Worm (Caenorhabditis elegans) whole organism, L2 larva: Measurements from ENCODE around the gene C06G4.4.

Source experiments
- C34F6.9 ChIP-seq: fragments of 150-350 bp; optimal IDR thresholded peaks from 2 replicates; lab custom pipeline; 2014; ENCODE audit warnings: missing biosample characterization, missing genetic modification characterization
- F13H6.1 ChIP-seq: sonication (generic microtip); optimal IDR thresholded peaks from 2 replicates; lab custom pipeline; 2016; ENCODE audit warnings: missing genetic modification characterization, missing compliant biosample characterization
- Y55F3AM.14 ChIP-seq: fragments of 200-800 bp; sonication (Bioruptor generic); optimal IDR thresholded peaks from 2 replicates; lab custom pipeline; 2018; ENCODE audit warnings: mild to moderate bottlenecking, missing genetic modification characterization, missing compliant biosample characterization
- ZK546.5 ChIP-seq: sonication (generic microtip); optimal IDR thresholded peaks from 2 replicates; lab custom pipeline; 2017; ENCODE audit warnings: missing biosample characterization, missing genetic modification characterization
- alr-1 ChIP-seq: fragments of 150-350 bp; optimal IDR thresholded peaks from 2 replicates; lab custom pipeline; 2014; ENCODE audit warnings: missing biosample characterization, missing genetic modification characterization
- ama-1 ChIP-seq: fragments of 150-350 bp; optimal IDR thresholded peaks from 2 replicates; lab custom pipeline; 2018; ENCODE audit warnings: inconsistent platforms
- blmp-1 ChIP-seq: sonication (generic microtip); optimal IDR thresholded peaks from 2 replicates; lab custom pipeline; 2017; ENCODE audit warnings: missing genetic modification characterization, mild to moderate bottlenecking, missing compliant biosample characterization, antibody characterized with exemption, moderate library complexity; ENCODE audit not compliant: insufficient read depth
- crh-2 ChIP-seq: sonication (generic microtip); optimal IDR thresholded peaks from 2 replicates; lab custom pipeline; 2017; ENCODE audit warnings: missing biosample characterization, missing genetic modification characterization
- dmd-4 ChIP-seq: sonication (generic microtip); optimal IDR thresholded peaks from 2 replicates; lab custom pipeline; 2017; ENCODE audit warnings: missing biosample characterization, missing genetic modification characterization
- egl-27 ChIP-seq: sonication (generic microtip); optimal IDR thresholded peaks from 3 replicates; lab custom pipeline; 2017; ENCODE audit warnings: missing biosample characterization, missing genetic modification reagents, missing genetic modification characterization
- elt-1 ChIP-seq: fragments of 150-350 bp; optimal IDR thresholded peaks from 2 replicates; lab custom pipeline; 2014; ENCODE audit warnings: missing biosample characterization, missing genetic modification characterization
- fos-1 ChIP-seq: fragments of 150-350 bp; optimal IDR thresholded peaks from 2 replicates; lab custom pipeline; 2014; ENCODE audit warnings: missing biosample characterization, missing genetic modification characterization
- gmeb-1 ChIP-seq: fragments of 150-350 bp; optimal IDR thresholded peaks from 2 replicates; lab custom pipeline; 2014; ENCODE audit warnings: missing biosample characterization, missing genetic modification characterization
- lin-11 ChIP-seq: fragments of 150-350 bp; sonication (generic microtip); optimal IDR thresholded peaks from 2 replicates; lab custom pipeline; 2014; ENCODE audit warnings: missing biosample characterization, missing genetic modification characterization, inconsistent platforms, mixed read lengths
- lin-13 ChIP-seq: fragments of 150-350 bp; optimal IDR thresholded peaks from 2 replicates; lab custom pipeline; 2014; ENCODE audit warnings: missing biosample characterization, missing genetic modification reagents, missing genetic modification characterization
- lin-39 ChIP-seq: fragments of 150-350 bp; optimal IDR thresholded peaks from 2 replicates; lab custom pipeline; 2014; ENCODE audit warnings: missing biosample characterization, missing genetic modification reagents, missing genetic modification characterization
- lsy-2 ChIP-seq, 2 experiments: fragments of 150-350 bp in 1 of 2; sonication (generic microtip) in 1 of 2; optimal IDR thresholded peaks; 2 replicates each; lab custom pipeline; 2014 to 2017; ENCODE audit warnings: missing biosample characterization in 2 of 2, missing genetic modification characterization in 2 of 2
- mbf-1 ChIP-seq: sonication (generic microtip); optimal IDR thresholded peaks from 2 replicates; lab custom pipeline; 2017; ENCODE audit warnings: missing biosample characterization, missing genetic modification characterization
- nhr-11 ChIP-seq: fragments of 150-350 bp; optimal IDR thresholded peaks from 2 replicates; lab custom pipeline; 2014; ENCODE audit warnings: missing biosample characterization, missing genetic modification characterization
- nhr-12 ChIP-seq: fragments of 150-350 bp; optimal IDR thresholded peaks from 2 replicates; lab custom pipeline; 2014; ENCODE audit warnings: missing biosample characterization, missing genetic modification characterization
- nhr-129 ChIP-seq: fragments of 150-350 bp; optimal IDR thresholded peaks from 2 replicates; lab custom pipeline; 2014; ENCODE audit warnings: missing biosample characterization, missing genetic modification characterization
- nhr-21 ChIP-seq: fragments of 150-350 bp; optimal IDR thresholded peaks from 2 replicates; lab custom pipeline; 2014; ENCODE audit warnings: missing biosample characterization, missing genetic modification characterization
- nhr-23 ChIP-seq: fragments of 150-350 bp; optimal IDR thresholded peaks from 2 replicates; lab custom pipeline; 2014; ENCODE audit warnings: missing biosample characterization, missing genetic modification reagents, missing genetic modification characterization
- nhr-237 ChIP-seq: fragments of 150-350 bp; optimal IDR thresholded peaks from 2 replicates; lab custom pipeline; 2014; ENCODE audit warnings: missing biosample characterization, missing genetic modification characterization
- nhr-25 ChIP-seq: fragments of 150-350 bp; sonication (generic microtip); optimal IDR thresholded peaks from 3 replicates; lab custom pipeline; 2014; ENCODE audit warnings: missing biosample characterization, missing genetic modification characterization
- nhr-77 ChIP-seq: fragments of 150-350 bp; optimal IDR thresholded peaks from 2 replicates; lab custom pipeline; 2014; ENCODE audit warnings: missing biosample characterization, missing genetic modification characterization
- sem-4 ChIP-seq: fragments of 150-350 bp; optimal IDR thresholded peaks from 2 replicates; lab custom pipeline; 2014; ENCODE audit warnings: missing biosample characterization, missing genetic modification reagents, missing genetic modification characterization
- sma-3 ChIP-seq: sonication (generic microtip); optimal IDR thresholded peaks from 2 replicates; lab custom pipeline; 2016; ENCODE audit warnings: missing genetic modification reagents, missing genetic modification characterization, missing compliant biosample characterization
- sma-9 ChIP-seq, 2 experiments: fragments of 150-350 bp in 1 of 2; sonication (generic microtip) in 1 of 2; optimal IDR thresholded peaks; 2 replicates each; lab custom pipeline; 2014 to 2016; ENCODE audit warnings: missing genetic modification characterization in 2 of 2, mild to moderate bottlenecking in 1 of 2, missing biosample characterization in 1 of 2, missing compliant biosample characterization in 1 of 2, missing genetic modification reagents in 1 of 2, moderate library complexity in 1 of 2
- snpc-4 ChIP-seq: fragments of 150-350 bp; optimal IDR thresholded peaks from 2 replicates; lab custom pipeline; 2014; ENCODE audit warnings: missing biosample characterization, missing genetic modification characterization
- unc-39 ChIP-seq: fragments of 150-350 bp; optimal IDR thresholded peaks from 2 replicates; lab custom pipeline; 2014; ENCODE audit warnings: missing biosample characterization, missing genetic modification characterization
- unc-55 ChIP-seq: fragments of 150-350 bp; sonication (generic microtip); optimal IDR thresholded peaks from 3 replicates; lab custom pipeline; 2014; ENCODE audit warnings: missing biosample characterization, missing genetic modification reagents, missing genetic modification characterization
- unc-62 ChIP-seq: fragments of 150-350 bp; optimal IDR thresholded peaks from 2 replicates; lab custom pipeline; 2014; ENCODE audit warnings: missing biosample characterization, missing genetic modification reagents, missing genetic modification characterization
- zag-1 ChIP-seq: fragments of 150-350 bp; optimal IDR thresholded peaks from 2 replicates; lab custom pipeline; 2014; ENCODE audit warnings: missing biosample characterization, missing genetic modification characterization
- ztf-1 ChIP-seq: fragments of 200-800 bp; sonication (Bioruptor generic); conservative IDR thresholded peaks from 2 replicates; pipeline ENCODE4 v1.3.6; 2022; ENCODE audit warnings: missing genetic modification characterization, missing compliant biosample characterization
- ztf-4 ChIP-seq: fragments of 150-350 bp; optimal IDR thresholded peaks from 2 replicates; lab custom pipeline; 2014; ENCODE audit warnings: missing biosample characterization, missing genetic modification characterization

Gene C06G4.4

DNA sequence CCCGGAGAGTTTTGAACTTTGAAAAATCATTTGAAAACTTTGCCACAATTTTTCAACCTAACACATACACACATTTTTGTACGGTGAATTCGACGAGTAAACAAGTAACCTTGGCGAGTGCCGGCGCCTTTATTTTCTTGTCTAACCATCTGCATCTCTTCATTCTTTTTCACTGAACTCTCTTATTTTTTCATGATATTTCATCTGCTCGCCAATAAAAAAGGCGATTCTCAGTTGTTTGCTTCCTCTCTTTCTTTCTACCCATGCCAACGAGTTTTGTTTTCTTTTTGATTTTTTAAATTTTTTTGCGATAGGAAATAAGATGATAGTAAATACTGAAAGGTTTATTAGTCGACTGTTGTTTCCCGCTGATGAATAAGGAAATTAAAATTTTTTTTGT, 1.1 kb upstream of the C06G4.4 start (continued):
- TF ChIP-seq snpc-4 (tag; lab: Kevin White, UChicago), result no peak
- TF ChIP-seq mbf-1, result no peak
- TF ChIP-seq, all 48 proteins: peak for 16

DNA sequence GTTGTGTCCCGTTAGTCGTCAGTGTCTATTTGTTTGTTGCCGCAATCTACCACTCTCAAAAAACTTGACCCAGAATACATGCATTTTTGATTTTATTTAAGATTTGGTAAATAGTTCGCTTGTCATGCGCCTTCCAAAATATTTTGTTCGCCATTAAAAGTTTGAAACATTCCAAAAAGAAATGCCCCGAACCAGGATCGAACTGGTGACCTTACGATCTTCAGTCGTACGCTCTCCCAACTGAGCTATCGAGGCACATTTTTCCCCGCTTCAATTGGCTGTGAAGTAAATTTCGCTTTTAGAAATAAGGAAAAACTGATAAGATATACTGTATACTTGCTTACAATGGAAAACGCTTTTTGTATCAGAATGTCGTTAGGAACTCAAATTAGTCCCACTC, 677 bp upstream of the C06G4.4 start:
- TF ChIP-seq egl-27 (tag; lab: Kevin White, UChicago) (no peak), nhr-21 (tag; lab: Kevin White, UChicago) (peak; percentile 26)
- TF ChIP-seq, all 48 proteins: peak for 1

DNA sequence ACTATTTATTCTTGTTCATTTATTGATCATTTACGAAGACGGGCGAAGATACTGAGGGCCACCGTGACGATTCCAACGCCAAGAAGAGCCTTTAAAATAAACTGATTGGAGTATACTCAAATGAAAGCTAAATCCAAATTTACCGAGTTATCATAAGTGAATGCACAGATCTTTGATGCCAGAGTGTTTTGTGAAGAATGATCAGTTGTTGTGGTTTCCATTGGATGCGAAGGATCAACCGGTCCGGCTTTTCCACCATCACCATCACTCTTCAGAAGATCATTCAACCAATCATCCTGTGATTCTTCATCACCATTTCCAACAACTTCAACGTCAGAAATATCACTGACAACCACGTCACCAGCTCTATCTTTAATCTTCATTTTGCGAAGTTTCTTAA, 388 bp downstream of the C06G4.4 start:
- TF ChIP-seq alr-1 (tag; lab: Kevin White, UChicago) (no peak), elt-1 (no peak), F13H6.1 (tag; lab: Kevin White, UChicago) (peak; percentile 26), nhr-25 (tag; lab: Kevin White, UChicago) (no peak), nhr-77 (no peak), lin-13 (GFP tag; lab: Kevin White, UChicago) (no peak), gmeb-1 (no peak), Y55F3AM.14 (GFP tag; lab: Kevin White, UChicago) (no peak), sma-3 (GFP tag; lab: Kevin White, UChicago) (peak; percentile 11), blmp-1 (tag; lab: Kevin White, UChicago) (no peak), snpc-4 (tag; lab: Kevin White, UChicago) (no peak), ama-1 (peak; percentile 24), nhr-129 (no peak), nhr-237 (no peak), zag-1 (tag; lab: Kevin White, UChicago) (no peak), unc-62 (GFP tag; lab: Kevin White, UChicago) (no peak), dmd-4 (tag; lab: Kevin White, UChicago) (no peak), ztf-4 (tag; lab: Kevin White, UChicago) (no peak), ZK546.5 (tag; lab: Kevin White, UChicago) (no peak), unc-55 (no peak), lin-11 (tag; lab: Kevin White, UChicago) (no peak), sma-9 (GFP tag; optimal IDR thresholded peaks at IDR 0.05; lab: Kevin White, UChicago) (peak; percentile 7), sma-9 (tag; optimal IDR thresholded peaks at IDR 0.05; lab: Kevin White, UChicago) (no peak), lsy-2 (tag; optimal IDR thresholded peaks at IDR 0.05; lab: Kevin White, UChicago) (no peak), lin-39 (tag; lab: Kevin White, UChicago) (no peak), nhr-21 (tag; lab: Kevin White, UChicago) (peak; percentile 45), nhr-12 (tag; lab: Kevin White, UChicago) (no peak), nhr-23 (tag; lab: Kevin White, UChicago) (no peak), nhr-11 (tag; lab: Kevin White, UChicago) (no peak)

DNA sequence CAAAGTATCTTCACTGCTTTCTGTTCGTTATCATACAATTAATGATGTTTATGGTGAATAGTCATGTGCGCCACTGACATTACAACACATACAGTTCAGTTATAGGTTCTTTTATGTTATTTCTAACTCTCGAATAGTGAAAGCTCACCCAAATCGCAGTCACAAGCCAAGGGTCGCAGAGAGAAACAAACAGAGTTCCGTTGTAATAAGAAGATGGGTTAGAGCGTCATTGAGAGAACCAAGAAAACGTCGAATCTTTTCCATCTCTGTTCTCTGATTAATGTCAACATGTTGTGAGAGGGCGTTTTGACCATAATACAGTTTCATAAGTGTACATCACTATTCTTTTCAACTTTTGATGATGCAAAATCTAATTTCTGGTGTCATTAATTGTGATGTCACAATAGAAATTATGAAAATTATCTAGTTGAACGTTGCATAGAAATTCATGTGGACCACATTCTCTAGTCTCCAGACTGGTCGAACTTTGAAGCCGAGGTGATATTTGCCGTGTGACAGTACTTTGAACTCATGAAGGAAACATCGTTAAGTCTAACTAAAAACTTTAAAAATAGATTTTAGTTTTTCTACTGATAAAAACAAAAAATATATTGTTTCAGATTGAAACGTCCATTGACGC, 3.5 kb downstream of the C06G4.4 start:
- TF ChIP-seq mbf-1 (no peak), lin-39 (tag; lab: Kevin White, UChicago) (no peak), nhr-21 (tag; lab: Kevin White, UChicago) (peak; percentile 33), sma-9 (GFP tag; optimal IDR thresholded peaks at IDR 0.05; lab: Kevin White, UChicago) (peak; percentile 33), sma-9 (tag; optimal IDR thresholded peaks at IDR 0.05; lab: Kevin White, UChicago) (no peak), nhr-129 (peak; percentile 65), egl-27 (tag; lab: Kevin White, UChicago) (no peak), blmp-1 (tag; lab: Kevin White, UChicago) (peak; percentile 83), lsy-2 (tag; optimal IDR thresholded peaks at IDR 0.05; lab: Kevin White, UChicago) (peak in 1 of 2 experiments; percentile 39), fos-1 (tag; lab: Kevin White, UChicago) (peak; percentile 29), ztf-1 (GFP tag; lab: Robert Waterston, UW) (no peak), sem-4 (tag; lab: Kevin White, UChicago) (no peak), unc-39 (no peak), crh-2 (tag; lab: Kevin White, UChicago) (peak; percentile 6), ama-1 (peak; percentile 57), ztf-4 (tag; lab: Kevin White, UChicago) (peak; percentile 45), nhr-25 (tag; lab: Kevin White, UChicago) (peak; percentile 41), C34F6.9 (tag; lab: Kevin White, UChicago) (peak; percentile 15)
